Fruit fly (Drosophila melanogaster) whole organism, pupa: Measurements from ENCODE around the gene Hipk.

Source experiments
- CG10348 ChIP-seq: fragments of 200-800 bp; sonication (Bioruptor generic); IDR thresholded peaks from 2 replicates; pipeline ENCODE4 v1.3.6; 2022; ENCODE audit warnings: missing biosample characterization, missing genetic modification characterization
- CG12605 ChIP-seq: fragments of 200-800 bp; sonication (Bioruptor generic); IDR thresholded peaks from 2 replicates; pipeline ENCODE4 v1.3.6; 2022; ENCODE audit warnings: missing biosample characterization, missing genetic modification characterization
- CG13204 ChIP-seq: fragments of 200-800 bp; sonication (Bioruptor generic); optimal IDR thresholded peaks from 2 replicates; lab custom pipeline; 2018; ENCODE audit warnings: missing biosample characterization, mild to moderate bottlenecking, missing genetic modification characterization, moderate library complexity
- CG14655 ChIP-seq: fragments of 200-800 bp; sonication (Bioruptor generic); optimal IDR thresholded peaks from 3 replicates; lab custom pipeline; 2017; ENCODE audit warnings: mild to moderate bottlenecking, missing biosample characterization, missing genetic modification reagents, missing genetic modification characterization
- CG15710 ChIP-seq: fragments of 200-800 bp; sonication (Bioruptor generic); optimal IDR thresholded peaks from 2 replicates; lab custom pipeline; 2018; ENCODE audit warnings: missing biosample characterization, mild to moderate bottlenecking, missing genetic modification characterization, moderate library complexity
- CG17806 ChIP-seq: fragments of 200-800 bp; sonication (Bioruptor generic); optimal IDR thresholded peaks from 2 replicates; lab custom pipeline; 2018; ENCODE audit warnings: missing biosample characterization, mild to moderate bottlenecking, missing genetic modification characterization, moderate library complexity
- CG32121 ChIP-seq: fragments of 200-800 bp; sonication (Bioruptor generic); IDR thresholded peaks from 2 replicates; pipeline ENCODE4 v1.3.6; 2022; ENCODE audit warnings: missing biosample characterization, missing genetic modification characterization
- CG34367 ChIP-seq: fragments of 200-800 bp; sonication (Bioruptor generic); optimal IDR thresholded peaks from 2 replicates; lab custom pipeline; 2018; ENCODE audit warnings: missing biosample characterization, mild to moderate bottlenecking, missing genetic modification characterization
- CG4496 ChIP-seq: fragments of 200-800 bp; sonication (Bioruptor generic); IDR thresholded peaks from 3 replicates; pipeline ENCODE4 v1.3.6; 2022; ENCODE audit warnings: missing biosample characterization, missing genetic modification characterization
- CG8159 ChIP-seq: fragments of 200-800 bp; sonication (Bioruptor generic); optimal IDR thresholded peaks from 3 replicates; lab custom pipeline; 2018; ENCODE audit warnings: missing biosample characterization, mild to moderate bottlenecking, missing genetic modification characterization, moderate library complexity
- CG8301 ChIP-seq: fragments of 200-800 bp; sonication (Bioruptor generic); optimal IDR thresholded peaks from 2 replicates; lab custom pipeline; 2018; ENCODE audit warnings: missing biosample characterization, mild to moderate bottlenecking, missing genetic modification characterization
- CG9948 ChIP-seq: fragments of 200-800 bp; sonication (Bioruptor generic); optimal IDR thresholded peaks from 2 replicates; lab custom pipeline; 2018; ENCODE audit warnings: missing biosample characterization, mild to moderate bottlenecking, missing genetic modification characterization, moderate library complexity
- D1 ChIP-seq: fragments of 200-800 bp; sonication (Bioruptor generic); optimal IDR thresholded peaks from 2 replicates; lab custom pipeline; 2018; ENCODE audit warnings: missing biosample characterization, mild to moderate bottlenecking, missing genetic modification characterization, moderate library complexity
- EcR ChIP-seq: fragments of 200-800 bp; sonication (Bioruptor generic); optimal IDR thresholded peaks from 3 replicates; lab custom pipeline; 2019; ENCODE audit warnings: missing biosample characterization, missing genetic modification characterization, mild to moderate bottlenecking, moderate library complexity, missing genetic modification reagents
- Ets98B ChIP-seq: fragments of 200-800 bp; sonication (Bioruptor generic); IDR thresholded peaks from 2 replicates; pipeline ENCODE4 v1.3.6; 2022; ENCODE audit warnings: missing biosample characterization, missing genetic modification characterization
- Pif1A ChIP-seq: fragments of 200-800 bp; sonication (Bioruptor generic); optimal IDR thresholded peaks from 3 replicates; lab custom pipeline; 2016; ENCODE audit warnings: missing biosample characterization, missing genetic modification characterization
- Pif1B ChIP-seq: fragments of 200-800 bp; sonication (Bioruptor generic); optimal IDR thresholded peaks from 3 replicates; lab custom pipeline; 2016; ENCODE audit warnings: missing biosample characterization, missing genetic modification characterization
- Snoo ChIP-seq: fragments of 200-800 bp; sonication (Bioruptor generic); optimal IDR thresholded peaks from 3 replicates; lab custom pipeline; 2017; ENCODE audit warnings: missing biosample characterization, mild to moderate bottlenecking, missing genetic modification characterization, inconsistent platforms
- fd96Ca ChIP-seq: fragments of 200-800 bp; sonication (Bioruptor generic); IDR thresholded peaks from 3 replicates; pipeline ENCODE4 v1.3.6; 2022; ENCODE audit warnings: missing biosample characterization, missing genetic modification characterization
- gl ChIP-seq: fragments of 200-800 bp; sonication (Bioruptor generic); optimal IDR thresholded peaks from 2 replicates; lab custom pipeline; 2018; ENCODE audit warnings: missing biosample characterization, mild to moderate bottlenecking, missing genetic modification characterization
- rn ChIP-seq: fragments of 200-800 bp; sonication (Bioruptor generic); IDR thresholded peaks from 2 replicates; pipeline ENCODE4 v1.3.6; 2022; ENCODE audit warnings: missing biosample characterization, missing genetic modification characterization

The Hipk gene

DNA sequence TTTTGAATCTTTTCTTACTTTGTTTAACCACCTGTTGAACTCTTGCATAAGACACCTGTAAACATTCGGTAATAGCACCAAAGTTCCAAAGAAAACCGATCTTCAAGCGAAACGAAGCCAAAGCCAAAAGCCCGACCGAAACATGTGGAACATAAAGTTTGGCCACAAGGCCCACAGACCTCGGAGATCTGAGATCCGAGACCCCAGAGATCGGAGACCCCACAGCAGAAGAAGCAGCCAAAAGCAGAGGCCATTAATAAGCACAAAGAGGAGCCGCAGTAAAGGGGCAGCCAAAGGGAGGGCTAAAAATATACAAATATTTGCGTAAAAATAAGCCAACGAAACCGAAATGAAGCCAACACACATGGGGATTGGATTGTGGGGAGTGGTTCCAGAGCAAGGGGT lies 32.0 kb upstream of the Hipk start:
- TF ChIP-seq Pif1B (GFP tag; lab: Kevin White, UChicago), result no peak
- peak; percentile 60 for TF ChIP-seq EcR (GFP tag; lab: Kevin White, UChicago)
- TF ChIP-seq CG9948, result no peak
- TF ChIP-seq CG8301 (tag; lab: Kevin White, UChicago), result no peak
- no peak for TF ChIP-seq CG34367 (tag; lab: Kevin White, UChicago)
- TF ChIP-seq CG17806 (tag; lab: Kevin White, UChicago), result no peak

- 0 out of 3 replicates have a peak, but pooled peaks have one; percentile 36 for TF ChIP-seq CG4496 (GFP tag; lab: Robert Waterston, UW)
- TF ChIP-seq Ets98B (GFP tag; lab: Robert Waterston, UW), result 0 out of 2 replicates have a peak, but pooled peaks have one; percentile 18
- TF ChIP-seq CG32121 (GFP tag; lab: Robert Waterston, UW), result no peak
Observed at dm6 chr3L:511755-512209, 31.1 kb upstream of the Hipk start.

dm6 chr3L:513656-514055 lies 29.2 kb upstream of the Hipk start:
- TF ChIP-seq Snoo (tag; lab: Kevin White, UChicago) (no peak), CG17806 (tag; lab: Kevin White, UChicago) (no peak), CG12605 (GFP tag; lab: Robert Waterston, UW) (no peak)

dm6 chr3L:515614-516013 lies 27.2 kb upstream of the Hipk start:
- no peak for TF ChIP-seq CG12605 (GFP tag; lab: Robert Waterston, UW)
- no peak for TF ChIP-seq gl (tag; lab: Kevin White, UChicago)
- no peak for TF ChIP-seq CG14655 (GFP tag; lab: Kevin White, UChicago)
- no peak for TF ChIP-seq CG9948
- TF ChIP-seq CG13204, result no peak
- no peak for TF ChIP-seq CG8159
- no peak for TF ChIP-seq Pif1A (GFP tag; lab: Kevin White, UChicago)
- TF ChIP-seq rn (GFP tag; lab: Robert Waterston, UW), result no peak
- TF ChIP-seq CG4496 (GFP tag; lab: Robert Waterston, UW), result no peak
- no peak for TF ChIP-seq EcR (GFP tag; lab: Kevin White, UChicago)
- TF ChIP-seq CG32121 (GFP tag; lab: Robert Waterston, UW), result no peak
- TF ChIP-seq Pif1B (GFP tag; lab: Kevin White, UChicago), result no peak
- TF ChIP-seq Snoo (tag; lab: Kevin White, UChicago), result no peak
- TF ChIP-seq, all 21 proteins: peak for 0

DNA sequence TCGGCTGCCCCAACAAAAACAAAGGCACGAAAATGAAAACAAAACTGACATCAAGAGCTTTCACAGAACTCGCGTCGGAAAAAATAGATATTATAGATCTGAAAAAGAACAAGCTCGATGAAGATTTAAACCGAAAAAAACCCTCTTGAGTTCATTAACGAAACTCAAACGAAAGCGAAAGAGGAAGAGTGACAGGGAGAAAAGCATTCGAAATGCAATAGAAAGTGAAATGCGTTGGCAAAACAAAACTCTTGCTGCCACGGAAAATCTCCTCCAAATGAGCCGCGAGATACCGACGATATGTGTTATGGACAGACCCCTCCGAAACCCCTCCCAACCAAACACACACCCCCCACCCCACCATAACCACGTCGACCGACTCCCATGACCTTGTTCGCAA lies 26.3 kb upstream of the Hipk start:
- TF ChIP-seq CG34367 (tag; lab: Kevin White, UChicago) (no peak), CG8159 (no peak), CG9948 (no peak), gl (tag; lab: Kevin White, UChicago) (no peak), D1 (tag; lab: Kevin White, UChicago) (no peak), CG12605 (GFP tag; lab: Robert Waterston, UW) (no peak), CG14655 (GFP tag; lab: Kevin White, UChicago) (no peak), CG13204 (no peak), CG8301 (tag; lab: Kevin White, UChicago) (no peak)
- TF ChIP-seq, all 21 proteins: peak for 0

- TF ChIP-seq Pif1B (GFP tag; lab: Kevin White, UChicago) (no peak), fd96Ca (GFP tag; lab: Robert Waterston, UW) (peak; percentile 59; the same call in 1 of the 3 replicates), CG4496 (GFP tag; lab: Robert Waterston, UW) (peak; percentile 79), CG14655 (GFP tag; lab: Kevin White, UChicago) (peak; percentile 67), Snoo (tag; lab: Kevin White, UChicago) (no peak), CG8301 (tag; lab: Kevin White, UChicago) (peak; percentile 67), EcR (GFP tag; lab: Kevin White, UChicago) (no peak), CG17806 (tag; lab: Kevin White, UChicago) (peak; percentile 35), gl (tag; lab: Kevin White, UChicago) (no peak), CG13204 (no peak), CG34367 (tag; lab: Kevin White, UChicago) (no peak), Ets98B (GFP tag; lab: Robert Waterston, UW) (peak; percentile 86), CG32121 (GFP tag; lab: Robert Waterston, UW) (peak; percentile 83), Pif1A (GFP tag; lab: Kevin White, UChicago) (peak; percentile 45), rn (GFP tag; lab: Robert Waterston, UW) (peak; percentile 51; the same call in 1 of the 2 replicates), CG8159 (no peak), D1 (tag; lab: Kevin White, UChicago) (no peak), CG10348 (GFP tag; lab: Robert Waterston, UW) (0 out of 2 replicates have a peak, but pooled peaks have one; percentile 24), CG12605 (GFP tag; lab: Robert Waterston, UW) (peak; percentile 63), CG15710 (no peak), CG9948 (peak; percentile 49)
Observed at dm6 chr3L:516948-517599, 25.8 kb upstream of the Hipk start.
